Fruit fly (Drosophila melanogaster) whole organism, embryonic: Measurements from ENCODE around the gene Elp5.

Experiments used
- CG10274 ChIP-seq: fragments of 200-800 bp; sonication (Bioruptor generic); optimal IDR thresholded peaks from 3 replicates; lab custom pipeline; 2017; ENCODE audit warnings: missing biosample characterization, mild to moderate bottlenecking, missing genetic modification characterization
- CG10565 ChIP-seq: fragments of 200-800 bp; sonication (Bioruptor generic); optimal IDR thresholded peaks from 3 replicates; lab custom pipeline; 2016; ENCODE audit warnings: missing biosample characterization, mild to moderate bottlenecking, missing genetic modification characterization
- CG10959 ChIP-seq: fragments of 200-800 bp; sonication (Bioruptor generic); IDR thresholded peaks from 2 replicates; pipeline ENCODE4 v1.3.6; 2022; ENCODE audit warnings: missing biosample characterization, missing genetic modification characterization
- CG11560 ChIP-seq: fragments of 200-800 bp; sonication (Bioruptor generic); IDR thresholded peaks from 3 replicates; pipeline ENCODE4 v1.3.6; 2022; ENCODE audit warnings: missing biosample characterization, missing genetic modification characterization
- CG12942 ChIP-seq: fragments of 200-800 bp; sonication (Bioruptor generic); optimal IDR thresholded peaks from 3 replicates; lab custom pipeline; 2016; ENCODE audit warnings: missing biosample characterization, missing genetic modification characterization
- CG15073 ChIP-seq: fragments of 200-800 bp; sonication (Bioruptor generic); optimal IDR thresholded peaks from 2 replicates; lab custom pipeline; 2016; ENCODE audit warnings: missing biosample characterization, missing genetic modification characterization
- CG16813 ChIP-seq: fragments of 200-800 bp; sonication (Bioruptor generic); IDR thresholded peaks from 3 replicates; pipeline ENCODE4 v1.3.6; 2022; ENCODE audit warnings: missing biosample characterization, missing genetic modification characterization; ENCODE audit not compliant: partially characterized antibody
- CG16815 ChIP-seq: fragments of 200-800 bp; sonication (Bioruptor generic); optimal IDR thresholded peaks from 3 replicates; lab custom pipeline; 2017; ENCODE audit warnings: missing biosample characterization, mild to moderate bottlenecking, missing genetic modification characterization
- CG17568 ChIP-seq: fragments of 200-800 bp; sonication (Bioruptor generic); optimal IDR thresholded peaks from 2 replicates; lab custom pipeline; 2018; ENCODE audit warnings: missing biosample characterization, mild to moderate bottlenecking, missing genetic modification characterization, moderate library complexity
- CG30020 ChIP-seq: fragments of 200-800 bp; optimal IDR thresholded peaks from 2 replicates; lab custom pipeline; 2019; ENCODE audit warnings: missing biosample characterization, mild to moderate bottlenecking, missing genetic modification characterization, moderate library complexity
- CG34376 ChIP-seq: fragments of 200-800 bp; sonication (Bioruptor generic); optimal IDR thresholded peaks from 2 replicates; lab custom pipeline; 2018; ENCODE audit warnings: missing biosample characterization, mild to moderate bottlenecking, missing genetic modification characterization
- CG6175 ChIP-seq: fragments of 200-800 bp; sonication (Bioruptor generic); IDR thresholded peaks from 3 replicates; pipeline ENCODE4 v1.3.6; 2022; ENCODE audit warnings: missing biosample characterization, missing genetic modification characterization
- CG6683 ChIP-seq: fragments of 200-800 bp; sonication (Bioruptor generic); optimal IDR thresholded peaks from 2 replicates; lab custom pipeline; 2017; ENCODE audit warnings: missing biosample characterization, mild to moderate bottlenecking, missing genetic modification characterization, missing genetic modification reagents
- CG6791 ChIP-seq: fragments of 200-800 bp; sonication (Bioruptor generic); IDR thresholded peaks from 3 replicates; pipeline ENCODE4 v1.3.6; 2022; ENCODE audit warnings: missing biosample characterization, missing genetic modification characterization; ENCODE audit not compliant: partially characterized antibody
- CG7987 ChIP-seq: fragments of 200-800 bp; sonication (Bioruptor generic); optimal IDR thresholded peaks from 2 replicates; lab custom pipeline; 2018; ENCODE audit warnings: missing biosample characterization, mild to moderate bottlenecking, missing genetic modification characterization, moderate library complexity
- CG8089 ChIP-seq: fragments of 200-800 bp; sonication (Bioruptor generic); optimal IDR thresholded peaks from 3 replicates; lab custom pipeline; 2016; ENCODE audit warnings: missing biosample characterization, missing genetic modification characterization
- CG8290 ChIP-seq, 3 experiments: fragments of 200-800 bp; sonication (Bioruptor generic); optimal IDR thresholded peaks; 2 replicates each; lab custom pipeline; 2016 to 2019; ENCODE audit warnings: missing biosample characterization in 3 of 3, missing genetic modification characterization in 3 of 3, mild to moderate bottlenecking in 2 of 3, moderate library complexity in 1 of 3
- CG8388 ChIP-seq: fragments of 200-800 bp; sonication (Bioruptor generic); optimal IDR thresholded peaks from 2 replicates; lab custom pipeline; 2019; ENCODE audit warnings: missing biosample characterization, mild to moderate bottlenecking, missing genetic modification characterization, moderate library complexity
- CG9876 ChIP-seq: fragments of 200-800 bp; sonication (Bioruptor generic); optimal IDR thresholded peaks from 2 replicates; lab custom pipeline; 2016; ENCODE audit warnings: missing biosample characterization, missing genetic modification characterization
- D19B ChIP-seq: fragments of 200-800 bp; sonication (Bioruptor generic); optimal IDR thresholded peaks from 2 replicates; lab custom pipeline; 2017; ENCODE audit warnings: missing biosample characterization, mild to moderate bottlenecking, missing genetic modification characterization
- Dip3 ChIP-seq: fragments of 200-800 bp; sonication (Bioruptor generic); optimal IDR thresholded peaks from 3 replicates; lab custom pipeline; 2016; ENCODE audit warnings: missing biosample characterization, missing genetic modification characterization
- Dref ChIP-seq: fragments of 200-800 bp; sonication (Bioruptor generic); IDR thresholded peaks from 2 replicates; pipeline ENCODE4 v1.3.6; 2022; ENCODE audit warnings: missing biosample characterization, missing genetic modification characterization
- Ets97D ChIP-seq: fragments of 200-800 bp; sonication (Bioruptor generic); optimal IDR thresholded peaks from 3 replicates; lab custom pipeline; 2016; ENCODE audit warnings: missing biosample characterization, missing genetic modification characterization
- H15 ChIP-seq: fragments of 200-800 bp; sonication (Bioruptor generic); IDR thresholded peaks from 3 replicates; pipeline ENCODE4 v1.3.6; 2022; ENCODE audit warnings: missing biosample characterization, missing genetic modification characterization
- Hand ChIP-seq: fragments of 200-800 bp; sonication (Bioruptor generic); optimal IDR thresholded peaks from 2 replicates; lab custom pipeline; 2017; ENCODE audit warnings: mild to moderate bottlenecking, missing biosample characterization, missing genetic modification reagents, missing genetic modification characterization
- Hmx ChIP-seq: fragments of 200-800 bp; sonication (Bioruptor generic); optimal IDR thresholded peaks from 2 replicates; lab custom pipeline; 2016; ENCODE audit warnings: missing biosample characterization, missing genetic modification characterization
- Hr51 ChIP-seq, 2 experiments: fragments of 200-800 bp; sonication (Bioruptor generic); optimal IDR thresholded peaks; 2 replicates in 1 of 2; 3 replicates in 1 of 2; lab custom pipeline; 2016 to 2018; ENCODE audit warnings: missing biosample characterization in 2 of 2, missing genetic modification characterization in 2 of 2, mild to moderate bottlenecking in 1 of 2, moderate library complexity in 1 of 2
- Hsf ChIP-seq: fragments of 200-800 bp; sonication (Bioruptor generic); optimal IDR thresholded peaks from 3 replicates; lab custom pipeline; 2016; ENCODE audit warnings: missing biosample characterization, missing genetic modification characterization
- MTF-1 ChIP-seq: fragments of 200-800 bp; sonication (Bioruptor generic); optimal IDR thresholded peaks from 2 replicates; lab custom pipeline; 2018; ENCODE audit warnings: missing biosample characterization, mild to moderate bottlenecking, missing genetic modification characterization, borderline replicate concordance
- Meics ChIP-seq: fragments of 200-800 bp; sonication (Bioruptor generic); optimal IDR thresholded peaks from 2 replicates; lab custom pipeline; 2017; ENCODE audit warnings: missing biosample characterization, mild to moderate bottlenecking, missing genetic modification characterization
- NFAT ChIP-seq: fragments of 200-800 bp; sonication (Bioruptor generic); IDR thresholded peaks from 2 replicates; pipeline ENCODE4 v1.3.6; 2022; ENCODE audit warnings: missing biosample characterization, missing genetic modification characterization
- Poxn ChIP-seq: fragments of 200-800 bp; sonication (Bioruptor generic); IDR thresholded peaks from 2 replicates; pipeline ENCODE4 v1.3.6; 2022; ENCODE audit warnings: missing biosample characterization, missing genetic modification characterization
- Sox100B ChIP-seq: fragments of 200-800 bp; sonication (Bioruptor generic); optimal IDR thresholded peaks from 3 replicates; lab custom pipeline; 2018; ENCODE audit warnings: missing biosample characterization, mild to moderate bottlenecking, missing genetic modification characterization
- Sry-β ChIP-seq: fragments of 200-800 bp; sonication (Bioruptor generic); optimal IDR thresholded peaks from 2 replicates; lab custom pipeline; 2018; ENCODE audit warnings: missing biosample characterization, mild to moderate bottlenecking, missing genetic modification characterization, moderate library complexity
- bowl ChIP-seq: fragments of 200-800 bp; sonication (Bioruptor generic); IDR thresholded peaks from 2 replicates; pipeline ENCODE4 v1.3.6; 2022; ENCODE audit warnings: missing biosample characterization, missing genetic modification characterization
- en ChIP-seq: fragments of 200-800 bp; sonication (Bioruptor generic); optimal IDR thresholded peaks from 2 replicates; lab custom pipeline; 2016; ENCODE audit warnings: missing biosample characterization, missing genetic modification characterization
- fd96Cb ChIP-seq: fragments of 200-800 bp; sonication (Bioruptor generic); optimal IDR thresholded peaks from 2 replicates; lab custom pipeline; 2018; ENCODE audit warnings: missing biosample characterization, mild to moderate bottlenecking, missing genetic modification characterization, moderate library complexity
- h ChIP-seq: fragments of >200 bp; optimal IDR thresholded peaks from 2 replicates; lab custom pipeline; 2017
- lmd ChIP-seq: fragments of 200-800 bp; sonication (Bioruptor generic); IDR thresholded peaks from 2 replicates; pipeline ENCODE4 v1.3.6; 2022; ENCODE audit warnings: missing biosample characterization, missing genetic modification characterization
- nau ChIP-seq: fragments of 200-800 bp; sonication (Bioruptor generic); optimal IDR thresholded peaks from 3 replicates; lab custom pipeline; 2017; ENCODE audit warnings: missing biosample characterization, mild to moderate bottlenecking, missing genetic modification characterization, missing genetic modification reagents
- otp ChIP-seq: fragments of 200-800 bp; sonication (Bioruptor generic); IDR thresholded peaks from 3 replicates; pipeline ENCODE4, ENCODE4 v1.3.6; 2022; ENCODE audit warnings: missing biosample characterization, missing genetic modification characterization
- pan ChIP-seq, 4 experiments: fragments of >200 bp in 3 of 4; fragments of 200-800 bp in 1 of 4; sonication (Bioruptor generic) in 1 of 4; optimal IDR thresholded peaks in 3 of 4; IDR thresholded peaks in 1 of 4; 2 replicates each; pipeline versions ENCODE4 v1.3.6 to Lab custom; 2017 to 2022; ENCODE audit warnings: missing biosample characterization in 2 of 4, missing genetic modification characterization in 2 of 4, mixed read lengths in 1 of 4
- salm ChIP-seq: fragments of 200-800 bp; sonication (Bioruptor generic); optimal IDR thresholded peaks from 2 replicates; lab custom pipeline; 2018; ENCODE audit warnings: missing biosample characterization, mild to moderate bottlenecking, missing genetic modification characterization
- sd ChIP-seq: fragments of 200-800 bp; sonication (Bioruptor generic); optimal IDR thresholded peaks from 3 replicates; lab custom pipeline; 2018; ENCODE audit warnings: missing biosample characterization, mild to moderate bottlenecking, missing genetic modification characterization, moderate library complexity
- sens-2 ChIP-seq: fragments of 200-800 bp; sonication (Bioruptor generic); IDR thresholded peaks from 2 replicates; pipeline ENCODE4 v1.3.6; 2022; ENCODE audit warnings: missing biosample characterization, missing genetic modification characterization
- shn ChIP-seq: fragments of 200-800 bp; sonication (Bioruptor generic); optimal IDR thresholded peaks from 3 replicates; lab custom pipeline; 2016; ENCODE audit warnings: missing biosample characterization, missing genetic modification characterization
- slp2 ChIP-seq: fragments of 200-800 bp; sonication (Bioruptor generic); optimal IDR thresholded peaks from 2 replicates; lab custom pipeline; 2016; ENCODE audit warnings: missing biosample characterization, missing genetic modification characterization
- sna ChIP-seq: fragments of 200-800 bp; sonication (Bioruptor generic); IDR thresholded peaks from 2 replicates; pipeline ENCODE4 v1.3.6; 2022; ENCODE audit warnings: missing biosample characterization, missing genetic modification characterization; ENCODE audit not compliant: partially characterized antibody
- vfl ChIP-seq: fragments of 200-800 bp; sonication (Bioruptor generic); optimal IDR thresholded peaks from 2 replicates; lab custom pipeline; 2016; ENCODE audit warnings: missing biosample characterization, missing genetic modification characterization
- wdn ChIP-seq: fragments of 200-800 bp; sonication (Bioruptor generic); IDR thresholded peaks from 2 replicates; pipeline ENCODE4 v1.3.6; 2022; ENCODE audit warnings: missing biosample characterization, missing genetic modification characterization

Elp5 gene

DNA sequence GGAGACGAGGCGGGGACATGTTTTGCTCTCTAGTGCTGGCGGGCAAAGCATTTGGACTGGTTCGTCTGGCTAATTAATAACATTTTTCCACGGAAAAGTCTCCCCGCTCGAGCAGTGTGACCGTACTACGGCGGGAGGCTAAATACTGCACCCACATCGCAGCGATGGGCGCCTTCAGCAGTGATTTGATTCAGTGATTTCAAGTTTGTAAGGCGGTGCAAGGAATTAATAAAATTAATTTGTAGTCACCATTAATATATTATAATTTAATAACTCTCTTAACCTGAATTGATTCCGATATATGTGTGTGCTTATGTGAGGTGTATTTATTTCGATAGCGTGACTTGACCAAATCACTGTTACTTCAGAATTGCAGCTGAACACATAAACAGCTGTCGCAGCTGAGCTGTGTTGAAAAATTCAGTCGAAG lies 5.3 kb downstream of the Elp5 start, which contains the start of the genes oxt and CG13807 (continued):
- peak; percentile 84 for TF ChIP-seq sens-2 (GFP tag; lab: Robert Waterston, UW)
- TF ChIP-seq sna, result no peak
- no peak for TF ChIP-seq CG8089 (GFP tag; lab: Kevin White, UChicago)
- peak; percentile 85 for TF ChIP-seq Meics (GFP tag; lab: Kevin White, UChicago)
- no peak for TF ChIP-seq Sox100B
- TF ChIP-seq salm (tag; lab: Kevin White, UChicago), result peak; percentile 70
- no peak for TF ChIP-seq CG6791
- TF ChIP-seq D19B (GFP tag; lab: Kevin White, UChicago), result peak; percentile 66
- TF ChIP-seq en (GFP tag; lab: Kevin White, UChicago), result peak; percentile 15
- peak; percentile 80 for TF ChIP-seq wdn (GFP tag; lab: Robert Waterston, UW)
- peak; percentile 40 for TF ChIP-seq Dip3 (GFP tag; lab: Kevin White, UChicago)
- TF ChIP-seq CG7987 (GFP tag; lab: Kevin White, UChicago), result peak; percentile 72
- peak; percentile 69 for TF ChIP-seq CG8290 (GFP tag; optimal IDR thresholded peaks at IDR 0.05; lab: Kevin White, UChicago)
- peak; percentile 52 to 79 for TF ChIP-seq CG8290 (tag; optimal IDR thresholded peaks at IDR 0.05; lab: Kevin White, UChicago)
- TF ChIP-seq MTF-1, result peak; percentile 30
- TF ChIP-seq shn, result no peak
- peak; percentile 70 for TF ChIP-seq otp (GFP tag; lab: Robert Waterston, UW)
- peak; percentile 87 for TF ChIP-seq H15 (GFP tag; lab: Robert Waterston, UW)
- TF ChIP-seq nau (GFP tag; lab: Kevin White, UChicago), result no peak
- TF ChIP-seq CG15073 (GFP tag; lab: Kevin White, UChicago), result peak; percentile 31
- peak; percentile 67 to 89 for TF ChIP-seq Hr51 (GFP tag; optimal IDR thresholded peaks at IDR 0.05; lab: Kevin White, UChicago)
- TF ChIP-seq bowl (GFP tag; lab: Robert Waterston, UW), result no peak; the same call in 1 of the 2 replicates
- TF ChIP-seq CG16815 (GFP tag; lab: Kevin White, UChicago), result peak; percentile 83
- peak; percentile 55 for TF ChIP-seq Ets97D (GFP tag; lab: Kevin White, UChicago)
- peak; percentile 57; the same call in 1 of the 2 replicates for TF ChIP-seq Poxn (GFP tag; lab: Robert Waterston, UW)
- TF ChIP-seq Hsf (GFP tag; lab: Kevin White, UChicago), result peak; percentile 79
- peak; percentile 74 for TF ChIP-seq CG30020 (tag; lab: Kevin White, UChicago)
- TF ChIP-seq CG9876 (GFP tag; lab: Kevin White, UChicago), result no peak
- no peak for TF ChIP-seq pan (optimal IDR thresholded peaks at IDR 0.05; lab: Kevin White, UChicago)
- TF ChIP-seq pan (GFP tag; optimal IDR thresholded peaks at IDR 0.05 in 1 of 2, IDR thresholded peaks at IDR 0.05 in 1 of 2), result peak in 1 of 2 experiments; percentile 94
- peak; percentile 72 for TF ChIP-seq vfl
- TF ChIP-seq CG12942 (GFP tag; lab: Kevin White, UChicago), result peak; percentile 83
- peak; percentile 91 for TF ChIP-seq lmd (GFP tag; lab: Robert Waterston, UW)
- TF ChIP-seq CG6175 (GFP tag; lab: Robert Waterston, UW), result peak; percentile 81
- peak; percentile 63 for TF ChIP-seq Sry-β (GFP tag; lab: Kevin White, UChicago)
- no peak for TF ChIP-seq CG10565 (GFP tag; lab: Kevin White, UChicago)
- TF ChIP-seq Hmx (GFP tag; lab: Kevin White, UChicago), result no peak
- peak; percentile 79 for TF ChIP-seq sd (tag; lab: Kevin White, UChicago)
- peak; percentile 65 for TF ChIP-seq CG34376 (GFP tag; lab: Kevin White, UChicago)
- TF ChIP-seq slp2 (GFP tag; lab: Kevin White, UChicago), result peak; percentile 42
- peak; percentile 83 for TF ChIP-seq NFAT (GFP tag; lab: Robert Waterston, UW)
- TF ChIP-seq CG17568, result no peak
- TF ChIP-seq CG10274 (GFP tag; lab: Kevin White, UChicago), result peak; percentile 42
- peak; percentile 54 for TF ChIP-seq CG10959
- no peak for TF ChIP-seq Dref
- peak; percentile 62; the same call in 2 of the 3 replicates for TF ChIP-seq CG11560 (tag; lab: Robert Waterston, UW)
- TF ChIP-seq CG6683, result peak; percentile 70
- TF ChIP-seq fd96Cb (tag; lab: Kevin White, UChicago), result peak; percentile 76
- no peak for TF ChIP-seq CG16813 (GFP tag; lab: Robert Waterston, UW)
- peak; percentile 83 for TF ChIP-seq CG8388
- TF ChIP-seq h, result no peak
- TF ChIP-seq Hand (GFP tag; lab: Kevin White, UChicago), result peak; percentile 62
